Fruit fly (Drosophila melanogaster) whole organism, embryonic: ENCODE data around the gene CG13097.

Experiments
- Adf1 ChIP-seq: fragments of 200-800 bp; sonication (Bioruptor generic); IDR thresholded peaks from 2 replicates; pipeline ENCODE4 v1.3.6; 2022; ENCODE audit warnings: missing biosample characterization, missing genetic modification characterization
- Blimp-1 ChIP-seq: fragments of 200-800 bp; sonication (Bioruptor generic); optimal IDR thresholded peaks from 3 replicates; lab custom pipeline; 2018; ENCODE audit warnings: missing biosample characterization, missing genetic modification characterization, mild to moderate bottlenecking, moderate library complexity, missing genetic modification reagents
- CG10147 ChIP-seq: fragments of 200-800 bp; sonication (Bioruptor generic); optimal IDR thresholded peaks from 2 replicates; lab custom pipeline; 2019; ENCODE audit warnings: missing biosample characterization, mild to moderate bottlenecking, missing genetic modification characterization, moderate library complexity
- CG10209 ChIP-seq: fragments of 200-800 bp; sonication (Bioruptor generic); optimal IDR thresholded peaks from 3 replicates; lab custom pipeline; 2017; ENCODE audit warnings: missing biosample characterization, mild to moderate bottlenecking, missing genetic modification characterization, missing genetic modification reagents
- CG10321 ChIP-seq: fragments of 200-800 bp; sonication (Bioruptor generic); IDR thresholded peaks from 2 replicates; pipeline ENCODE4 v1.3.6; 2022; ENCODE audit warnings: missing biosample characterization, missing genetic modification characterization
- CG12071 ChIP-seq: fragments of 200-800 bp; sonication (Bioruptor generic); optimal IDR thresholded peaks from 3 replicates; lab custom pipeline; 2018; ENCODE audit warnings: missing biosample characterization, mild to moderate bottlenecking, missing genetic modification characterization
- CG12299 ChIP-seq: fragments of 200-800 bp; sonication (Bioruptor generic); optimal IDR thresholded peaks from 2 replicates; lab custom pipeline; 2018; ENCODE audit warnings: missing biosample characterization, mild to moderate bottlenecking, missing genetic modification characterization
- CG15073 ChIP-seq: fragments of 200-800 bp; sonication (Bioruptor generic); optimal IDR thresholded peaks from 2 replicates; lab custom pipeline; 2016; ENCODE audit warnings: missing biosample characterization, missing genetic modification characterization
- CG15269 ChIP-seq: fragments of 200-800 bp; sonication (Bioruptor generic); optimal IDR thresholded peaks from 2 replicates; lab custom pipeline; 2018; ENCODE audit warnings: missing biosample characterization, mild to moderate bottlenecking, missing genetic modification characterization, moderate library complexity
- CG2120 ChIP-seq: fragments of 200-800 bp; sonication (Bioruptor generic); optimal IDR thresholded peaks from 3 replicates; lab custom pipeline; 2016; ENCODE audit warnings: missing biosample characterization, missing genetic modification characterization
- CG2202 ChIP-seq: fragments of 200-800 bp; sonication (Bioruptor generic); optimal IDR thresholded peaks from 2 replicates; lab custom pipeline; 2018; ENCODE audit warnings: missing biosample characterization, mild to moderate bottlenecking, missing genetic modification characterization
- CG3065 ChIP-seq: fragments of 200-800 bp; sonication (Bioruptor generic); optimal IDR thresholded peaks from 2 replicates; lab custom pipeline; 2016; ENCODE audit warnings: missing biosample characterization, missing genetic modification characterization
- CG31441 ChIP-seq: fragments of 200-800 bp; sonication (Bioruptor generic); IDR thresholded peaks from 2 replicates; pipeline ENCODE4 v1.3.6; 2022; ENCODE audit warnings: missing biosample characterization, missing genetic modification characterization
- CG5180 ChIP-seq: fragments of 200-800 bp; sonication (Bioruptor generic); optimal IDR thresholded peaks from 3 replicates; lab custom pipeline; 2017; ENCODE audit warnings: missing biosample characterization, missing genetic modification characterization, mild to moderate bottlenecking, moderate library complexity, missing genetic modification reagents
- CG7556 ChIP-seq: fragments of 200-800 bp; sonication (Bioruptor generic); optimal IDR thresholded peaks from 2 replicates; lab custom pipeline; 2017; ENCODE audit warnings: missing biosample characterization, mild to moderate bottlenecking, missing genetic modification characterization
- CG8924 ChIP-seq: fragments of 200-800 bp; optimal IDR thresholded peaks from 3 replicates; lab custom pipeline; 2019; ENCODE audit warnings: missing biosample characterization, mild to moderate bottlenecking, missing genetic modification characterization, moderate library complexity
- CG9437 ChIP-seq: fragments of 200-800 bp; sonication (Bioruptor generic); optimal IDR thresholded peaks from 2 replicates; lab custom pipeline; 2018; ENCODE audit warnings: missing biosample characterization, mild to moderate bottlenecking, missing genetic modification characterization
- CG9727 ChIP-seq: fragments of 200-800 bp; sonication (Bioruptor generic); optimal IDR thresholded peaks from 3 replicates; lab custom pipeline; 2017; ENCODE audit warnings: missing biosample characterization, mild to moderate bottlenecking, missing genetic modification characterization
- CkIIα-i1 ChIP-seq: fragments of 200-800 bp; sonication (Bioruptor generic); IDR thresholded peaks from 2 replicates; pipeline ENCODE4 v1.3.6; 2022; ENCODE audit warnings: missing biosample characterization, missing genetic modification characterization
- D ChIP-seq, 2 experiments: fragments of 200-800 bp in 1 of 2; fragments of >200 bp in 1 of 2; sonication (Bioruptor generic) in 1 of 2; optimal IDR thresholded peaks; 2 replicates in 1 of 2; 3 replicates in 1 of 2; lab custom pipeline; 2017; ENCODE audit warnings: mild to moderate bottlenecking in 1 of 2, missing biosample characterization in 1 of 2, missing genetic modification characterization in 1 of 2, missing genetic modification reagents in 1 of 2
- D19A ChIP-seq: fragments of 200-800 bp; optimal IDR thresholded peaks from 3 replicates; lab custom pipeline; 2019; ENCODE audit warnings: missing biosample characterization, mild to moderate bottlenecking, missing genetic modification characterization, moderate library complexity
- Dbx ChIP-seq: fragments of 200-800 bp; sonication (Bioruptor generic); IDR thresholded peaks from 3 replicates; pipeline ENCODE4 v1.3.6; 2022; ENCODE audit warnings: missing biosample characterization, missing genetic modification characterization
- Dek ChIP-seq: fragments of 200-800 bp; sonication (Bioruptor generic); optimal IDR thresholded peaks from 3 replicates; lab custom pipeline; 2019; ENCODE audit warnings: missing biosample characterization, mild to moderate bottlenecking, missing genetic modification characterization, moderate library complexity
- Fer1 ChIP-seq: fragments of 200-800 bp; sonication (Bioruptor generic); optimal IDR thresholded peaks from 2 replicates; lab custom pipeline; 2017; ENCODE audit warnings: missing biosample characterization, mild to moderate bottlenecking, missing genetic modification characterization
- Fer3 ChIP-seq: fragments of 200-800 bp; sonication (Bioruptor generic); optimal IDR thresholded peaks from 2 replicates; lab custom pipeline; 2018; ENCODE audit warnings: missing biosample characterization, mild to moderate bottlenecking, missing genetic modification characterization, moderate library complexity
- Gug ChIP-seq: fragments of 200-800 bp; sonication (Bioruptor generic); IDR thresholded peaks from 4 replicates; pipeline ENCODE4 v1.3.6; 2022; ENCODE audit warnings: missing biosample characterization, missing genetic modification characterization
- Hey ChIP-seq: fragments of 200-800 bp; sonication (Bioruptor generic); optimal IDR thresholded peaks from 3 replicates; lab custom pipeline; 2018; ENCODE audit warnings: missing biosample characterization, mild to moderate bottlenecking, missing genetic modification characterization
- Mes4 ChIP-seq: fragments of 200-800 bp; sonication (Bioruptor generic); optimal IDR thresholded peaks from 2 replicates; lab custom pipeline; 2016; ENCODE audit warnings: missing biosample characterization, missing genetic modification characterization
- NfI ChIP-seq: fragments of 200-800 bp; sonication (Bioruptor generic); optimal IDR thresholded peaks from 3 replicates; lab custom pipeline; 2018; ENCODE audit warnings: missing biosample characterization, mild to moderate bottlenecking, missing genetic modification characterization, moderate library complexity
- Taf1 ChIP-seq: fragments of 200-800 bp; sonication (Bioruptor generic); IDR thresholded peaks from 2 replicates; pipeline ENCODE4 v1.3.6; 2022; ENCODE audit warnings: missing biosample characterization, missing genetic modification characterization
- ac ChIP-seq: fragments of 200-800 bp; sonication (Bioruptor generic); optimal IDR thresholded peaks from 3 replicates; lab custom pipeline; 2017; ENCODE audit warnings: missing biosample characterization, mild to moderate bottlenecking, missing genetic modification characterization
- amos ChIP-seq: fragments of 200-800 bp; sonication (Bioruptor generic); IDR thresholded peaks from 2 replicates; pipeline ENCODE4 v1.3.6; 2022; ENCODE audit warnings: missing biosample characterization, missing genetic modification characterization; ENCODE audit not compliant: partially characterized antibody
- cg ChIP-seq: fragments of 200-800 bp; sonication (Bioruptor generic); optimal IDR thresholded peaks from 3 replicates; lab custom pipeline; 2019; ENCODE audit warnings: missing biosample characterization, mild to moderate bottlenecking, missing genetic modification characterization, moderate library complexity
- danr ChIP-seq: fragments of 200-800 bp; sonication (Bioruptor generic); IDR thresholded peaks from 2 replicates; pipeline ENCODE4 v1.3.6; 2022; ENCODE audit warnings: missing biosample characterization, missing genetic modification characterization
- emc ChIP-seq: fragments of 200-800 bp; sonication (Bioruptor generic); optimal IDR thresholded peaks from 2 replicates; lab custom pipeline; 2016; ENCODE audit warnings: missing biosample characterization, missing genetic modification characterization
- esg ChIP-seq: fragments of 200-800 bp; sonication (Bioruptor generic); conservative IDR thresholded peaks from 2 replicates; pipeline ENCODE4 v1.3.6; 2022; ENCODE audit warnings: missing biosample characterization, missing genetic modification characterization
- gcm ChIP-seq: fragments of 200-800 bp; sonication (Bioruptor generic); optimal IDR thresholded peaks from 2 replicates; lab custom pipeline; 2019; ENCODE audit warnings: missing biosample characterization, mild to moderate bottlenecking, missing genetic modification characterization, moderate library complexity
- peb ChIP-seq: fragments of 200-800 bp; sonication (Bioruptor generic); IDR thresholded peaks from 2 replicates; pipeline ENCODE4 v1.3.6; 2022; ENCODE audit warnings: missing biosample characterization, missing genetic modification characterization
- pros ChIP-seq: fragments of 200-800 bp; sonication (Bioruptor generic); optimal IDR thresholded peaks from 3 replicates; lab custom pipeline; 2019; ENCODE audit warnings: missing biosample characterization, mild to moderate bottlenecking, missing genetic modification characterization, moderate library complexity
- rib ChIP-seq: fragments of 200-800 bp; sonication (Bioruptor generic); IDR thresholded peaks from 2 replicates; pipeline ENCODE4 v1.3.6; 2022; ENCODE audit warnings: missing biosample characterization, missing genetic modification characterization
- row ChIP-seq: fragments of 200-800 bp; sonication (Bioruptor generic); IDR thresholded peaks from 3 replicates; pipeline ENCODE4 v1.3.6; 2022; ENCODE audit warnings: missing biosample characterization, missing genetic modification characterization
- sens ChIP-seq: fragments of 200-800 bp; sonication (Bioruptor generic); peaks from one replicate; lab custom pipeline; 2016; ENCODE audit warnings: missing biosample characterization, missing genetic modification characterization
- sim ChIP-seq: fragments of 200-800 bp; sonication (Bioruptor generic); IDR thresholded peaks from 2 replicates; pipeline ENCODE4 v1.3.6; 2022; ENCODE audit warnings: missing biosample characterization, missing genetic modification characterization
- sisA ChIP-seq: fragments of 200-800 bp; sonication (Bioruptor generic); IDR thresholded peaks from 2 replicates; pipeline ENCODE4 v1.3.6; 2022; ENCODE audit warnings: missing biosample characterization, missing genetic modification characterization
- tna ChIP-seq: fragments of 200-800 bp; sonication (Bioruptor generic); IDR thresholded peaks from 2 replicates; pipeline ENCODE4 v1.3.6; 2022; ENCODE audit warnings: missing biosample characterization, missing genetic modification characterization; ENCODE audit not compliant: partially characterized antibody
- trem ChIP-seq: fragments of 200-800 bp; optimal IDR thresholded peaks from 3 replicates; lab custom pipeline; 2019; ENCODE audit warnings: missing biosample characterization, mild to moderate bottlenecking, missing genetic modification characterization, moderate library complexity
- yki ChIP-seq: fragments of >200 bp; optimal IDR thresholded peaks from 3 replicates; lab custom pipeline; 2018
- zen ChIP-seq: fragments of 200-800 bp; sonication (Bioruptor generic); optimal IDR thresholded peaks from 3 replicates; lab custom pipeline; 2018; ENCODE audit warnings: missing biosample characterization, mild to moderate bottlenecking, missing genetic modification characterization, moderate library complexity
- zen2 ChIP-seq: fragments of 200-800 bp; sonication (Bioruptor generic); IDR thresholded peaks from 3 replicates; pipeline ENCODE4 v1.3.6; 2022; ENCODE audit warnings: missing biosample characterization, missing genetic modification characterization; ENCODE audit not compliant: partially characterized antibody

The CG13097 gene

DNA sequence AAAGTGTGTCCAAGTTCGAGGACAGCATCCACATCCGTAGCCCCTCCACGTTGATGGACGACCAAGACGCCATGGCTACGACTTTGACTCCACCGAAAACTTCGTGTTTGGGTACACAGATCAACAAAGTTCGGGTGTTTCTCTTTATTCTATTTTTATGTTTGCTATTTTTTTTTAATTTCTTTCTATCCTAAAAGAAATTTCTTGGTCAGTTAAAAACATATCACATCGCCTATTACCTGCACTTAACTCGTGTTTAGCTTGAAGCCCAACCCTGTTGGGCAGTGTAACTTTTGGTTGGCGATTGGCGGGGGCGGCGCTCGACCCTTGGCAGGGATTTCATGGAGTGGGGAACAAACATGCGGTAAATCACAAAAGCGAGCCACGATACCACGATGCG lies 41.2 kb downstream of the CG13097 start (continued):
- TF ChIP-seq pros (GFP tag; lab: Kevin White, UChicago), result no peak
- TF ChIP-seq cg (GFP tag; lab: Kevin White, UChicago), result no peak
- TF ChIP-seq Gug (GFP tag; lab: Robert Waterston, UW), result peak; percentile 71
- no peak for TF ChIP-seq rib (GFP tag; lab: Robert Waterston, UW)
- no peak for TF ChIP-seq danr (GFP tag; lab: Robert Waterston, UW)
- no peak; the same call in 1 of the 2 replicates for TF ChIP-seq CG10321 (GFP tag; lab: Robert Waterston, UW)
- TF ChIP-seq sens (GFP tag; lab: Kevin White, UChicago), result peak; percentile 80

DNA sequence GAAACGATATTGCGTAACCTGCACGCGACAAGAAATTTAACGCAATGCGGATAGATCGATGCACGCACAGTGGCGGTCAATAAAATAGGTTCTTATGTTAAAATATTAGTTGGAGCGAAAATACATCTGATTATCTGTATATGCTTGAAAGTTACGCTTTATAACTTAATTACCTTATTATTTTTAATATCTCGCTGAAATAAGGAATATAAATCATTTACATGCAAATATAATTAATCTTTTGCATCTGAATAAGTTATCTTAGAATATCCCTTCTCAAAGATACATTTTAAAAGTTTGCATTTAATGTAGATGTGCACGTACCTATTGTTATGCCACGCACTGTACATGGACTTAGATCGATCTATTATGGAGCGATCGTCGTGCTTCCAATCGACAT lies 43.0 kb downstream of the CG13097 start:
- no peak for TF ChIP-seq tna (GFP tag; lab: Robert Waterston, UW)
- no peak for TF ChIP-seq Adf1
- no peak for TF ChIP-seq D (optimal IDR thresholded peaks at IDR 0.05; lab: Kevin White, UChicago)
- peak; percentile 46 for TF ChIP-seq D (GFP tag; optimal IDR thresholded peaks at IDR 0.05; lab: Kevin White, UChicago)
- no peak for TF ChIP-seq CG15073 (GFP tag; lab: Kevin White, UChicago)
- TF ChIP-seq Dek (tag; lab: Kevin White, UChicago), result no peak
- TF ChIP-seq CG5180 (GFP tag; lab: Kevin White, UChicago), result no peak
- peak; percentile 56 for TF ChIP-seq Blimp-1 (GFP tag; lab: Kevin White, UChicago)
- TF ChIP-seq yki, result no peak
- peak; percentile 37 for TF ChIP-seq gcm (GFP tag; lab: Kevin White, UChicago)
- TF ChIP-seq zen, result peak; percentile 60
- TF ChIP-seq CG12299 (tag; lab: Kevin White, UChicago), result no peak
- no peak for TF ChIP-seq zen2 (GFP tag; lab: Robert Waterston, UW)
- peak; percentile 49 for TF ChIP-seq trem (tag; lab: Kevin White, UChicago)
- no peak for TF ChIP-seq Fer1 (GFP tag; lab: Kevin White, UChicago)
- peak; percentile 19 for TF ChIP-seq CG10209 (GFP tag; lab: Kevin White, UChicago)
- TF ChIP-seq amos (GFP tag; lab: Robert Waterston, UW), result no peak
- TF ChIP-seq CG7556 (GFP tag; lab: Kevin White, UChicago), result no peak
- peak; percentile 60 for TF ChIP-seq CG9727
- TF ChIP-seq CkIIα-i1 (GFP tag; lab: Robert Waterston, UW), result no peak
- TF ChIP-seq Fer3 (tag; lab: Kevin White, UChicago), result no peak
- 0 out of 2 replicates have a peak, but pooled peaks have one; percentile 19 for TF ChIP-seq esg
- peak; percentile 41 for TF ChIP-seq D19A (tag; lab: Kevin White, UChicago)
- no peak for TF ChIP-seq peb
- no peak for TF ChIP-seq CG3065 (GFP tag; lab: Kevin White, UChicago)
- TF ChIP-seq NfI (GFP tag; lab: Kevin White, UChicago), result no peak
- TF ChIP-seq CG9437 (GFP tag; lab: Kevin White, UChicago), result peak; percentile 9
- peak; percentile 45; the same call in 1 of the 2 replicates for TF ChIP-seq CG31441 (GFP tag; lab: Robert Waterston, UW)
- TF ChIP-seq CG2202 (tag; lab: Kevin White, UChicago), result peak; percentile 4
- TF ChIP-seq CG2120 (GFP tag; lab: Kevin White, UChicago), result no peak
- TF ChIP-seq CG12071, result no peak
- TF ChIP-seq sim (GFP tag; lab: Robert Waterston, UW), result no peak
- no peak for TF ChIP-seq Taf1 (GFP tag; lab: Robert Waterston, UW)
- TF ChIP-seq Mes4 (GFP tag; lab: Kevin White, UChicago), result no peak
- peak; percentile 50 for TF ChIP-seq row (GFP tag; lab: Robert Waterston, UW)
- TF ChIP-seq sisA (GFP tag; lab: Robert Waterston, UW), result peak; percentile 17; the same call in 1 of the 2 replicates
- TF ChIP-seq CG10147, result no peak
- no peak for TF ChIP-seq ac (GFP tag; lab: Kevin White, UChicago)
- no peak for TF ChIP-seq emc
- no peak for TF ChIP-seq Hey (tag; lab: Kevin White, UChicago)
- TF ChIP-seq CG8924 (tag; lab: Kevin White, UChicago), result peak; percentile 40
- no peak for TF ChIP-seq CG15269 (tag; lab: Kevin White, UChicago)
- TF ChIP-seq Dbx (GFP tag; lab: Robert Waterston, UW), result no peak
- TF ChIP-seq CG10321 (GFP tag; lab: Robert Waterston, UW), result no peak
